Fruit fly (Drosophila melanogaster) whole organism, pupa: ENCODE results near the gene tai.

Experiments
- CG14655 ChIP-seq: fragments of 200-800 bp; sonication (Bioruptor generic); optimal IDR thresholded peaks from 3 replicates; lab custom pipeline; 2017; ENCODE audit warnings: mild to moderate bottlenecking, missing biosample characterization, missing genetic modification reagents, missing genetic modification characterization
- CG15710 ChIP-seq: fragments of 200-800 bp; sonication (Bioruptor generic); optimal IDR thresholded peaks from 2 replicates; lab custom pipeline; 2018; ENCODE audit warnings: missing biosample characterization, mild to moderate bottlenecking, missing genetic modification characterization, moderate library complexity
- CG32121 ChIP-seq: fragments of 200-800 bp; sonication (Bioruptor generic); IDR thresholded peaks from 2 replicates; pipeline ENCODE4 v1.3.6; 2022; ENCODE audit warnings: missing biosample characterization, missing genetic modification characterization
- CG4496 ChIP-seq: fragments of 200-800 bp; sonication (Bioruptor generic); IDR thresholded peaks from 3 replicates; pipeline ENCODE4 v1.3.6; 2022; ENCODE audit warnings: missing biosample characterization, missing genetic modification characterization
- CG8159 ChIP-seq: fragments of 200-800 bp; sonication (Bioruptor generic); optimal IDR thresholded peaks from 3 replicates; lab custom pipeline; 2018; ENCODE audit warnings: missing biosample characterization, mild to moderate bottlenecking, missing genetic modification characterization, moderate library complexity
- EcR ChIP-seq: fragments of 200-800 bp; sonication (Bioruptor generic); optimal IDR thresholded peaks from 3 replicates; lab custom pipeline; 2019; ENCODE audit warnings: missing biosample characterization, missing genetic modification characterization, mild to moderate bottlenecking, moderate library complexity, missing genetic modification reagents
- Pif1B ChIP-seq: fragments of 200-800 bp; sonication (Bioruptor generic); optimal IDR thresholded peaks from 3 replicates; lab custom pipeline; 2016; ENCODE audit warnings: missing biosample characterization, missing genetic modification characterization
- fd96Ca ChIP-seq: fragments of 200-800 bp; sonication (Bioruptor generic); IDR thresholded peaks from 3 replicates; pipeline ENCODE4 v1.3.6; 2022; ENCODE audit warnings: missing biosample characterization, missing genetic modification characterization
- gl ChIP-seq: fragments of 200-800 bp; sonication (Bioruptor generic); optimal IDR thresholded peaks from 2 replicates; lab custom pipeline; 2018; ENCODE audit warnings: missing biosample characterization, mild to moderate bottlenecking, missing genetic modification characterization
- rn ChIP-seq: fragments of 200-800 bp; sonication (Bioruptor generic); IDR thresholded peaks from 2 replicates; pipeline ENCODE4 v1.3.6; 2022; ENCODE audit warnings: missing biosample characterization, missing genetic modification characterization

- TF ChIP-seq CG15710 (tag; lab: Kevin White, UChicago) (no peak), CG8159 (no peak), gl (tag; lab: Kevin White, UChicago) (no peak), CG32121 (GFP tag; lab: Robert Waterston, UW) (no peak), CG4496 (no peak), EcR (GFP tag; lab: Kevin White, UChicago) (peak; percentile 46), Pif1B (no peak), fd96Ca (GFP tag; lab: Robert Waterston, UW) (no peak), CG14655 (GFP tag; lab: Kevin White, UChicago) (no peak), rn (GFP tag; lab: Robert Waterston, UW) (no peak)
Measured at dm6 chr2L:9225378-9225777, 58.8 kb downstream of the tai start.
